Worm (Caenorhabditis elegans) whole organism, L4 larva: ENCODE data around the gene F14H12.7.

ENCODE experiments used
- nhr-77 ChIP-seq: fragments of 150-350 bp; optimal IDR thresholded peaks from 2 replicates; lab custom pipeline; 2014; ENCODE audit warnings: missing biosample characterization, missing genetic modification characterization
- pha-4 ChIP-seq, 2 experiments: fragments of 150-350 bp in 1 of 2; fragments of 200-800 bp in 1 of 2; sonication (Bioruptor generic) in 1 of 2; IDR thresholded peaks in 1 of 2; optimal IDR thresholded peaks in 1 of 2; 2 replicates each; pipeline versions ENCODE4 v1.3.6 to Lab custom; 2014 to 2022; ENCODE audit warnings: missing genetic modification characterization in 2 of 2, missing genetic modification reagents in 2 of 2, missing biosample characterization in 1 of 2, missing compliant biosample characterization in 1 of 2

ce11 chrX:4391680-4392079 is 29.3 kb upstream of the F14H12.7 start:
- TF ChIP-seq nhr-77 (tag; lab: Kevin White, UChicago) (no peak), pha-4 (GFP tag; IDR thresholded peaks at IDR 0.05; lab: Robert Waterston, UW) (no peak), pha-4 (tag; optimal IDR thresholded peaks at IDR 0.05; lab: Kevin White, UChicago) (no peak)
